Fruit fly (Drosophila melanogaster): ENCODE results near the gene CG7236.

CG7236 gene

DNA sequence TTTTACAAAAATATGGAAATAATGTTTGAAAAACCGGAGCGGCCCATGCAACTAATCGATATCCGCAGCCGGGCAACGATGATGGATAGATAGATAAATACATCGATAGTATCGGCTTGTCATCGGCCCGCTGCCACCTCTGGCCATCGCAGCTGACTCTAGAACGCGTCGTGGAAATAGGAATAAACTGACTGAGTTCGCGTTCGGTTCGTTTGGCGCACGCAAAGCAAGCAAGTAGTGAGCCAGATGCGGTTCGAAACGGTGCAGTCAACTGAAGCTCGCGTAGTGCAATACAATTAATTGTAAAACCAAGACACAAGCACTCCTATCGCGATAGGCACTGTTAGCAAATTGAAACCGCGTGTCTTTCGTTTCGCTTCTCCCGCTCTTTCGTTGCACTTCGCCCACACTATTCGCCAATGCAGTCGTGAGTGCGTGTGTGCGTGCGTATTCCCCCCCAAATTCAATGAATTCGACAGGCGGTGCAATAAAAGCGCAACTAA lies 18.4 kb downstream of the CG7236 start, which contains the start of gene CG11030 (continued):
- peak; percentile 99 for TF ChIP-seq chinmo (GFP tag; IDR thresholded peaks at IDR 0.05; ENCODE audit: partially characterized antibody)
- no peak for TF ChIP-seq CG18011 (GFP tag; optimal IDR thresholded peaks at IDR 0.05)
- peak; percentile 39; the same call in 1 of the 2 replicates for TF ChIP-seq vvl (GFP tag; IDR thresholded peaks at IDR 0.05)
- no peak for TF ChIP-seq CG16815 (GFP tag; optimal IDR thresholded peaks at IDR 0.05)
- no peak for TF ChIP-seq CG8478 (optimal IDR thresholded peaks at IDR 0.05)
- no peak for TF ChIP-seq p53 (GFP tag; optimal IDR thresholded peaks at IDR 0.05)
- no peak for TF ChIP-seq sima (GFP tag; optimal IDR thresholded peaks at IDR 0.05)
- TF ChIP-seq sd (tag; optimal IDR thresholded peaks at IDR 0.05) = no peak
- peak; percentile 96 for TF ChIP-seq CG2129 (GFP tag; IDR thresholded peaks at IDR 0.05; ENCODE audit: partially characterized antibody)
- TF ChIP-seq CG9727 (GFP tag; optimal IDR thresholded peaks at IDR 0.05) = no peak
- TF ChIP-seq nerfin-1 (tag; optimal IDR thresholded peaks at IDR 0.05) = no peak
- TF ChIP-seq so (GFP tag; IDR thresholded peaks at IDR 0.05) = no peak
- TF ChIP-seq Ets97D (GFP tag; optimal IDR thresholded peaks at IDR 0.05) = no peak
- 0 out of 2 replicates have a peak, but pooled peaks have one; percentile 18 for TF ChIP-seq peb (GFP tag; IDR thresholded peaks at IDR 0.05)
- TF ChIP-seq Abd-B (GFP tag; optimal IDR thresholded peaks at IDR 0.05) = no peak
- peak; percentile 45 for TF ChIP-seq sob (GFP tag; IDR thresholded peaks at IDR 0.05)
- TF ChIP-seq sr (GFP tag; IDR thresholded peaks at IDR 0.05) = no peak
- TF ChIP-seq pros (GFP tag; optimal IDR thresholded peaks at IDR 0.05) = no peak
- TF ChIP-seq CG6689 (GFP tag; IDR thresholded peaks at IDR 0.05) = no peak
- TF ChIP-seq zen (tag; optimal IDR thresholded peaks at IDR 0.05) = no peak
- peak; percentile 2 for TF ChIP-seq CG4328 (GFP tag; optimal IDR thresholded peaks at IDR 0.05)
- TF ChIP-seq lilli (GFP tag; optimal IDR thresholded peaks at IDR 0.05) = peak; percentile 39
- TF ChIP-seq vnd (GFP tag; IDR thresholded peaks at IDR 0.05; ENCODE audit: partially characterized antibody) = peak; percentile 99
- no peak for TF ChIP-seq CG6654 (GFP tag; optimal IDR thresholded peaks at IDR 0.05)
- TF ChIP-seq NFAT (GFP tag; IDR thresholded peaks at IDR 0.05) = peak; percentile 65; the same call in 1 of the 2 replicates
- no peak for TF ChIP-seq CG2678 (tag; optimal IDR thresholded peaks at IDR 0.05)
- no peak for TF ChIP-seq Sox100B (GFP tag; optimal IDR thresholded peaks at IDR 0.05)
- no peak for TF ChIP-seq CG7928 (GFP tag; optimal IDR thresholded peaks at IDR 0.05)
- TF ChIP-seq bcd (GFP tag; optimal IDR thresholded peaks at IDR 0.05) = peak; percentile 8
- no peak for TF ChIP-seq Atf3 (GFP tag; optimal IDR thresholded peaks at IDR 0.05)
- TF ChIP-seq CG4617 (GFP tag; optimal IDR thresholded peaks at IDR 0.05; ENCODE audit: borderline replicate concordance) = peak; percentile 15
- TF ChIP-seq CG16813 (GFP tag; IDR thresholded peaks at IDR 0.05; ENCODE audit: partially characterized antibody) = peak; percentile 99
- TF ChIP-seq CG10959 (GFP tag; IDR thresholded peaks at IDR 0.05) = no peak
- TF ChIP-seq CG4820 (GFP tag; optimal IDR thresholded peaks at IDR 0.05) = no peak
- TF ChIP-seq CG2889 (GFP tag; IDR thresholded peaks at IDR 0.05) = no peak
- peak; percentile 44 for TF ChIP-seq CG12659 (GFP tag; optimal IDR thresholded peaks at IDR 0.05)
- TF ChIP-seq CG7786 (GFP tag; optimal IDR thresholded peaks at IDR 0.05) = no peak
- peak; percentile 100 for TF ChIP-seq CG6791 (GFP tag; IDR thresholded peaks at IDR 0.05; ENCODE audit: partially characterized antibody)
- no peak for TF ChIP-seq pnt (GFP tag; optimal IDR thresholded peaks at IDR 0.05)
- no peak for TF ChIP-seq pho (GFP tag; optimal IDR thresholded peaks at IDR 0.05)
- TF ChIP-seq fru (optimal IDR thresholded peaks at IDR 0.05) = no peak
- TF ChIP-seq CG13123 (GFP tag; optimal IDR thresholded peaks at IDR 0.05) = no peak
- TF ChIP-seq ind (GFP tag; optimal IDR thresholded peaks at IDR 0.05) = no peak
- no peak for TF ChIP-seq sug (tag; optimal IDR thresholded peaks at IDR 0.05)
- TF ChIP-seq CG11398 (GFP tag; optimal IDR thresholded peaks at IDR 0.05) = no peak
- no peak for TF ChIP-seq eyg (GFP tag; optimal IDR thresholded peaks at IDR 0.05)
- peak; percentile 81 for TF ChIP-seq E2f2 (GFP tag; IDR thresholded peaks at IDR 0.05)
- peak; percentile 3 for TF ChIP-seq CG9609 (GFP tag; optimal IDR thresholded peaks at IDR 0.05)
- peak; percentile 99 for TF ChIP-seq Scr (GFP tag; IDR thresholded peaks at IDR 0.05; ENCODE audit: partially characterized antibody)
- TF ChIP-seq toy (GFP tag; IDR thresholded peaks at IDR 0.05) = no peak
- peak; percentile 98 for TF ChIP-seq unc-4 (GFP tag; IDR thresholded peaks at IDR 0.05; ENCODE audit: partially characterized antibody)

Measured in whole organism, embryonic.